Worm (Caenorhabditis elegans) whole organism, L1 larva: ENCODE measurements around the gene F53G2.3.

Experiments used
- C04F5.9 ChIP-seq: sonication (generic microtip); optimal IDR thresholded peaks from 2 replicates; lab custom pipeline; 2016; ENCODE audit warnings: missing genetic modification characterization, missing compliant biosample characterization
- C16A3.4 ChIP-seq: fragments of 150-350 bp; optimal IDR thresholded peaks from 2 replicates; lab custom pipeline; 2014; ENCODE audit warnings: missing biosample characterization, missing genetic modification characterization
- F16B12.6 ChIP-seq: fragments of 150-350 bp; optimal IDR thresholded peaks from 2 replicates; lab custom pipeline; 2014; ENCODE audit warnings: missing biosample characterization, missing genetic modification characterization
- aha-1 ChIP-seq: fragments of 150-350 bp; optimal IDR thresholded peaks from 2 replicates; lab custom pipeline; 2014; ENCODE audit warnings: missing biosample characterization, missing genetic modification characterization
- alr-1 ChIP-seq: fragments of 200-800 bp; sonication (Bioruptor generic); optimal IDR thresholded peaks from 2 replicates; lab custom pipeline; 2018; ENCODE audit warnings: borderline replicate concordance, mild to moderate bottlenecking, missing genetic modification characterization, missing compliant biosample characterization
- ama-1 ChIP-seq: fragments of 150-350 bp; optimal IDR thresholded peaks from 2 replicates; lab custom pipeline; 2014
- ceh-8 ChIP-seq: fragments of 200-800 bp; sonication (Bioruptor generic); optimal IDR thresholded peaks from 2 replicates; lab custom pipeline; 2018; ENCODE audit warnings: mild to moderate bottlenecking, missing genetic modification characterization, moderate library complexity, missing compliant biosample characterization
- ceh-82 ChIP-seq, 3 experiments: fragments of 150-350 bp in 1 of 3; sonication (generic microtip) in 2 of 3; optimal IDR thresholded peaks; 2 replicates each; lab custom pipeline; 2014 to 2017; ENCODE audit warnings: missing biosample characterization in 3 of 3, missing genetic modification characterization in 3 of 3
- ces-1 ChIP-seq: fragments of 150-350 bp; optimal IDR thresholded peaks from 2 replicates; lab custom pipeline; 2014; ENCODE audit warnings: missing biosample characterization, missing genetic modification reagents, missing genetic modification characterization
- dpl-1 ChIP-seq, 3 experiments: fragments of 150-350 bp in 2 of 3; sonication (generic microtip) in 1 of 3; optimal IDR thresholded peaks; 2 replicates each; lab custom pipeline; 2014 to 2017; ENCODE audit warnings: missing biosample characterization in 3 of 3, missing genetic modification characterization in 3 of 3, missing genetic modification reagents in 3 of 3
- dsc-1 ChIP-seq: sonication (generic microtip); optimal IDR thresholded peaks from 2 replicates; lab custom pipeline; 2016; ENCODE audit warnings: mild to moderate bottlenecking, missing genetic modification characterization, missing compliant biosample characterization
- efl-1 ChIP-seq, 4 experiments: fragments of 150-350 bp; optimal IDR thresholded peaks in 3 of 4; peaks in 1 of 4; 1 replicate in 1 of 4; 2 replicates in 3 of 4; lab custom pipeline; 2014; ENCODE audit warnings: missing biosample characterization in 2 of 4, missing genetic modification characterization in 2 of 4, missing genetic modification reagents in 2 of 4
- egl-13 ChIP-seq: sonication (generic microtip); optimal IDR thresholded peaks from 2 replicates; lab custom pipeline; 2016; ENCODE audit warnings: missing genotype, missing genetic modification reagents, missing genetic modification characterization, missing compliant biosample characterization
- elt-2 ChIP-seq: sonication (generic microtip); optimal IDR thresholded peaks from 2 replicates; lab custom pipeline; 2016; ENCODE audit warnings: missing genetic modification characterization, mild to moderate bottlenecking, inconsistent platforms, missing compliant biosample characterization, missing genetic modification reagents
- ets-5 ChIP-seq: fragments of 200-800 bp; sonication (Bioruptor generic); IDR thresholded peaks from 2 replicates; pipeline ENCODE4 v1.3.6; 2022; ENCODE audit warnings: missing genetic modification characterization, missing compliant biosample characterization
- fkh-4 ChIP-seq: sonication (generic microtip); optimal IDR thresholded peaks from 2 replicates; lab custom pipeline; 2016; ENCODE audit warnings: missing compliant biosample characterization, missing genetic modification characterization, borderline replicate concordance
- fos-1 ChIP-seq: fragments of 150-350 bp; optimal IDR thresholded peaks from 2 replicates; lab custom pipeline; 2014; ENCODE audit warnings: missing biosample characterization, missing genetic modification characterization
- grh-1 ChIP-seq: fragments of 200-800 bp; sonication (Bioruptor generic); IDR thresholded peaks from 2 replicates; pipeline ENCODE4 v1.3.6; 2022; ENCODE audit warnings: missing genetic modification reagents, missing genetic modification characterization, missing compliant biosample characterization
- hlh-4 ChIP-seq: sonication (generic microtip); optimal IDR thresholded peaks from 2 replicates; lab custom pipeline; 2016; ENCODE audit warnings: mild to moderate bottlenecking, missing genetic modification characterization, missing compliant biosample characterization
- isw-1 ChIP-seq: fragments of 200-800 bp; sonication (Bioruptor generic); IDR thresholded peaks from 2 replicates; pipeline ENCODE4 v1.3.6; 2022; ENCODE audit warnings: missing genetic modification characterization, missing compliant biosample characterization
- lin-15B ChIP-seq: fragments of 150-350 bp; sonication (generic microtip); optimal IDR thresholded peaks from 3 replicates; lab custom pipeline; 2014; ENCODE audit warnings: missing biosample characterization, missing genetic modification characterization
- lin-35 ChIP-seq, 2 experiments: fragments of 150-350 bp; optimal IDR thresholded peaks; 2 replicates each; lab custom pipeline; 2014; ENCODE audit warnings: missing biosample characterization in 2 of 2, missing genetic modification characterization in 2 of 2, missing genetic modification reagents in 2 of 2
- lir-3 ChIP-seq: sonication (generic microtip); optimal IDR thresholded peaks from 2 replicates; lab custom pipeline; 2016; ENCODE audit warnings: mild to moderate bottlenecking, missing genetic modification characterization, moderate library complexity, missing compliant biosample characterization; ENCODE audit not compliant: poor library complexity
- lsy-2 ChIP-seq, 2 experiments: fragments of 150-350 bp; optimal IDR thresholded peaks; 2 replicates each; lab custom pipeline; 2014; ENCODE audit warnings: missing biosample characterization in 2 of 2, missing genetic modification characterization in 2 of 2
- mdl-1 ChIP-seq, 2 experiments: fragments of 150-350 bp; optimal IDR thresholded peaks; 2 replicates each; lab custom pipeline; 2014 to 2017; ENCODE audit warnings: missing biosample characterization in 2 of 2, missing genetic modification characterization in 2 of 2, inconsistent platforms in 1 of 2
- mef-2 ChIP-seq: fragments of 150-350 bp; optimal IDR thresholded peaks from 2 replicates; lab custom pipeline; 2014; ENCODE audit warnings: missing biosample characterization, missing genetic modification characterization
- mep-1 ChIP-seq: fragments of 150-350 bp; optimal IDR thresholded peaks from 2 replicates; lab custom pipeline; 2014; ENCODE audit warnings: missing biosample characterization, missing genetic modification characterization
- nhr-11 ChIP-seq: fragments of 150-350 bp; optimal IDR thresholded peaks from 2 replicates; lab custom pipeline; 2014; ENCODE audit warnings: missing biosample characterization, missing genetic modification characterization
- nhr-19 ChIP-seq: fragments of 200-800 bp; sonication (Bioruptor generic); conservative IDR thresholded peaks from 2 replicates; pipeline ENCODE4 v1.3.6; 2022; ENCODE audit warnings: missing genetic modification characterization, missing compliant biosample characterization
- nhr-20 ChIP-seq: sonication (generic microtip); optimal IDR thresholded peaks from 2 replicates; lab custom pipeline; 2016; ENCODE audit warnings: mild to moderate bottlenecking, missing genetic modification characterization, missing compliant biosample characterization
- nhr-28 ChIP-seq: fragments of 150-350 bp; optimal IDR thresholded peaks from 2 replicates; lab custom pipeline; 2014; ENCODE audit warnings: missing biosample characterization, missing genetic modification characterization
- nhr-71 ChIP-seq: sonication (generic microtip); optimal IDR thresholded peaks from 2 replicates; lab custom pipeline; 2016; ENCODE audit warnings: mild to moderate bottlenecking, missing genetic modification characterization, moderate library complexity, missing compliant biosample characterization
- nhr-76 ChIP-seq: sonication (generic microtip); optimal IDR thresholded peaks from 2 replicates; lab custom pipeline; 2017; ENCODE audit warnings: missing biosample characterization, missing genetic modification characterization
- nhr-77 ChIP-seq: fragments of 150-350 bp; optimal IDR thresholded peaks from 2 replicates; lab custom pipeline; 2014; ENCODE audit warnings: missing biosample characterization, missing genetic modification characterization
- nhr-85 ChIP-seq: sonication (generic microtip); peaks from one replicate; lab custom pipeline; 2016; ENCODE audit warnings: missing genetic modification characterization, inconsistent platforms, missing compliant biosample characterization
- nhr-90 ChIP-seq: sonication (generic microtip); optimal IDR thresholded peaks from 2 replicates; lab custom pipeline; 2016; ENCODE audit warnings: mild to moderate bottlenecking, missing genetic modification characterization, missing compliant biosample characterization; ENCODE audit not compliant: poor library complexity
- pax-3 ChIP-seq: fragments of 200-800 bp; sonication (Bioruptor generic); optimal IDR thresholded peaks from 2 replicates; lab custom pipeline; 2018; ENCODE audit warnings: mild to moderate bottlenecking, missing genetic modification characterization, moderate library complexity, missing compliant biosample characterization
- pqm-1 ChIP-seq: sonication (generic microtip); optimal IDR thresholded peaks from 3 replicates; lab custom pipeline; 2017; ENCODE audit warnings: missing biosample characterization, missing genetic modification characterization
- rnt-1 ChIP-seq: sonication (generic microtip); optimal IDR thresholded peaks from 2 replicates; lab custom pipeline; 2016; ENCODE audit warnings: mild to moderate bottlenecking, missing genetic modification characterization, moderate library complexity, missing compliant biosample characterization
- skn-1 ChIP-seq: fragments of 150-350 bp; optimal IDR thresholded peaks from 2 replicates; lab custom pipeline; 2014; ENCODE audit warnings: missing biosample characterization, missing genetic modification characterization
- snpc-4 ChIP-seq: fragments of 150-350 bp; optimal IDR thresholded peaks from 2 replicates; lab custom pipeline; 2014; ENCODE audit warnings: missing biosample characterization, missing genetic modification characterization
- sox-4 ChIP-seq: sonication (generic microtip); optimal IDR thresholded peaks from 2 replicates; lab custom pipeline; 2016; ENCODE audit warnings: missing genetic modification characterization, missing compliant biosample characterization
- sup-37 ChIP-seq: fragments of 200-800 bp; sonication (Bioruptor generic); optimal IDR thresholded peaks from 2 replicates; lab custom pipeline; 2018; ENCODE audit warnings: mild to moderate bottlenecking, missing genetic modification characterization, missing compliant biosample characterization
- swsn-7 ChIP-seq: sonication (generic microtip); optimal IDR thresholded peaks from 2 replicates; lab custom pipeline; 2016; ENCODE audit warnings: missing genetic modification characterization, missing compliant biosample characterization
- tlp-1 ChIP-seq: fragments of 150-350 bp; optimal IDR thresholded peaks from 2 replicates; lab custom pipeline; 2014; ENCODE audit warnings: missing biosample characterization, missing genetic modification characterization
- unc-86 ChIP-seq: sonication (generic microtip); optimal IDR thresholded peaks from 2 replicates; lab custom pipeline; 2016; ENCODE audit warnings: missing genetic modification characterization, missing compliant biosample characterization
- xbp-1 ChIP-seq: sonication (generic microtip); optimal IDR thresholded peaks from 2 replicates; lab custom pipeline; 2016; ENCODE audit warnings: missing genetic modification characterization, missing compliant biosample characterization

F53G2.3 gene

ce11 chrII:2488386-2488785, 8.2 kb downstream of the F53G2.3 start, which contains the start of gene F53G2.1:
F53G2.1 (plus strand) TSS chrII:2488686.
- TF ChIP-seq aha-1 (tag; lab: Kevin White, UChicago) (no peak), nhr-11 (tag; lab: Kevin White, UChicago) (no peak), rnt-1 (tag; lab: Kevin White, UChicago) (no peak), dsc-1 (tag; lab: Kevin White, UChicago) (no peak), ceh-8 (GFP tag; lab: Kevin White, UChicago) (no peak), nhr-90 (tag; lab: Kevin White, UChicago) (no peak), lin-15B (no peak), lir-3 (tag; lab: Kevin White, UChicago) (no peak), F16B12.6 (tag; lab: Kevin White, UChicago) (no peak), xbp-1 (no peak), isw-1 (no peak), snpc-4 (tag; lab: Kevin White, UChicago) (no peak)

ce11 chrII:2503703-2504430, 23.7 kb downstream of the F53G2.3 start:
- TF ChIP-seq C16A3.4 (tag; lab: Kevin White, UChicago) (no peak), alr-1 (no peak), nhr-11 (tag; lab: Kevin White, UChicago) (no peak), elt-2 (peak; percentile 75), mep-1 (tag; lab: Kevin White, UChicago) (peak; percentile 5), fkh-4 (tag; lab: Kevin White, UChicago) (no peak), snpc-4 (tag; lab: Kevin White, UChicago) (no peak), nhr-28 (tag; lab: Kevin White, UChicago) (no peak), skn-1 (tag; lab: Kevin White, UChicago) (peak; percentile 17), nhr-85 (peak; percentile 50), sox-4 (tag; lab: Kevin White, UChicago) (no peak), pax-3 (no peak), mdl-1 (tag; optimal IDR thresholded peaks at IDR 0.05; lab: Kevin White, UChicago) (no peak), ama-1 (lab: Kevin White, UChicago) (no peak), ceh-8 (GFP tag; lab: Kevin White, UChicago) (no peak), unc-86 (tag; lab: Kevin White, UChicago) (no peak), xbp-1 (no peak), lin-35 (GFP tag; optimal IDR thresholded peaks at IDR 0.05; lab: Kevin White, UChicago) (peak in 1 of 2 experiments; percentile 3), nhr-19 (GFP tag; lab: Robert Waterston, UW) (no peak), egl-13 (tag; lab: Kevin White, UChicago) (no peak), fos-1 (tag; lab: Kevin White, UChicago) (no peak), pqm-1 (tag; lab: Kevin White, UChicago) (no peak), tlp-1 (tag; lab: Kevin White, UChicago) (no peak), aha-1 (tag; lab: Kevin White, UChicago) (no peak), hlh-4 (tag; lab: Kevin White, UChicago) (no peak), nhr-77 (tag; lab: Kevin White, UChicago) (no peak), ceh-82 (tag; optimal IDR thresholded peaks at IDR 0.05; lab: Kevin White, UChicago) (no peak), efl-1 (optimal IDR thresholded peaks at IDR 0.05; lab: Kevin White, UChicago) (peak in 1 of 2 experiments; percentile 3), efl-1 (GFP tag; optimal IDR thresholded peaks at IDR 0.05 in 1 of 2; lab: Kevin White, UChicago) (peak in 1 of 2 experiments; percentile 18)

ce11 chrII:2504431-2504928, 24.3 kb downstream of the F53G2.3 start, which contains the start of gene gbas-1:
gbas-1 (plus strand) TSS chrII:2504878.
- TF ChIP-seq grh-1 (GFP tag; lab: Robert Waterston, UW) (0 out of 2 replicates have a peak, but pooled peaks have one; percentile 27), dpl-1 (GFP tag; optimal IDR thresholded peaks at IDR 0.05; lab: Kevin White, UChicago) (peak; percentile 78 to 88 (median 80)), skn-1 (tag; lab: Kevin White, UChicago) (peak; percentile 57), ceh-82 (tag; optimal IDR thresholded peaks at IDR 0.05; lab: Kevin White, UChicago) (peak in 1 of 3 experiments; percentile 26), ets-5 (no peak), C04F5.9 (peak; percentile 17), rnt-1 (tag; lab: Kevin White, UChicago) (peak; percentile 25), swsn-7 (tag; lab: Kevin White, UChicago) (peak; percentile 38), ces-1 (GFP tag; lab: Kevin White, UChicago) (no peak), lsy-2 (tag; optimal IDR thresholded peaks at IDR 0.05; lab: Kevin White, UChicago) (peak; percentile 65 to 66), nhr-71 (no peak), sup-37 (GFP tag; lab: Kevin White, UChicago) (no peak), nhr-76 (no peak), lin-35 (GFP tag; optimal IDR thresholded peaks at IDR 0.05; lab: Kevin White, UChicago) (peak; percentile 81 to 89), snpc-4 (tag; lab: Kevin White, UChicago) (peak; percentile 4), mef-2 (tag; lab: Kevin White, UChicago) (peak; percentile 82), nhr-20 (tag; lab: Kevin White, UChicago) (no peak), mep-1 (tag; lab: Kevin White, UChicago) (peak; percentile 66)
